Fruit fly (Drosophila melanogaster): ENCODE measurements around the gene CG15211.

CG15211 gene

DNA sequence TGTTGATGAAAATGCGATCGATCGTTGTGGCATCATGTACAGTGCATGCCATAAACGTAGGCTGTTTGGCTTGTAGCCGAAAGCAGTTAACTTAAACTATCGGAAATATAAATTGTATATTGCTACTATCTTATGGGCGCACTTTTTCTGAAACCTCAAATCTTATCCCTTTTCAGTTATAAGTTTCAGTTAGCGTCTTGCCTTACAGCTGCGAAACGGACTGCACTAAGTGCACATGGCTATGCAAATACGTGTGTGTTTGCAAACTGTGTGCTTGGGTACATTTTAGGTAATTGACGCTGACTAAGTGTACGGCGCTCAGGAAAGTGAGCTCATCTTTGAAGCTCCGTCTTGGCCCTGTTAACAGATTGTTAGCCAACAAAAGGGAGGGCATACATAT, 3.3 kb downstream of the CG15211 start (continued):
- TF ChIP-seq CG31441 (GFP tag; IDR thresholded peaks at IDR 0.05) (peak; percentile 39; the same call in 1 of the 2 replicates), CG14014 (GFP tag; IDR thresholded peaks at IDR 0.05) (peak; percentile 37; the same call in 1 of the 2 replicates), Tbp (GFP tag; optimal IDR thresholded peaks at IDR 0.05) (no peak), sens (GFP tag) (peak; percentile 66), CG10366 (GFP tag; IDR thresholded peaks at IDR 0.05) (peak; percentile 63), ato (GFP tag; IDR thresholded peaks at IDR 0.05; ENCODE audit: partially characterized antibody) (no peak), CG12155 (GFP tag; optimal IDR thresholded peaks at IDR 0.05) (no peak), CG7271 (tag; optimal IDR thresholded peaks at IDR 0.05) (no peak), CG14710 (tag; optimal IDR thresholded peaks at IDR 0.05) (no peak), usp (GFP tag; optimal IDR thresholded peaks at IDR 0.05) (no peak), CG43689 (GFP tag; IDR thresholded peaks at IDR 0.05) (0 out of 2 replicates have a peak, but pooled peaks have one; percentile 11), CG2875 (GFP tag; optimal IDR thresholded peaks at IDR 0.05) (no peak), bsh (GFP tag; optimal IDR thresholded peaks at IDR 0.05) (peak in 1 of 2 experiments; percentile 25), CG2889 (GFP tag; IDR thresholded peaks at IDR 0.05) (0 out of 3 replicates have a peak, but pooled peaks have one; percentile 30), CG15514 (GFP tag; optimal IDR thresholded peaks at IDR 0.05) (peak; percentile 4), CG10979 (tag; optimal IDR thresholded peaks at IDR 0.05) (peak; percentile 19), CG31365 (tag; optimal IDR thresholded peaks at IDR 0.05) (no peak), kah (GFP tag; optimal IDR thresholded peaks at IDR 0.05) (peak; percentile 36), scrt (GFP tag; optimal IDR thresholded peaks at IDR 0.05) (peak; percentile 16), tx (GFP tag; optimal IDR thresholded peaks at IDR 0.05) (no peak), odd (GFP tag; optimal IDR thresholded peaks at IDR 0.05) (peak; percentile 7), CG3407 (GFP tag; optimal IDR thresholded peaks at IDR 0.05) (peak; percentile 10), CG17359 (tag; optimal IDR thresholded peaks at IDR 0.05) (peak; percentile 63), NFAT (GFP tag; IDR thresholded peaks at IDR 0.05) (no peak), Doc2 (GFP tag; IDR thresholded peaks at IDR 0.05) (no peak), CG10267 (tag; optimal IDR thresholded peaks at IDR 0.05) (no peak), trh (GFP tag; optimal IDR thresholded peaks at IDR 0.05) (no peak), Antp (GFP tag; optimal IDR thresholded peaks at IDR 0.05) (peak; percentile 41), pum (GFP tag; optimal IDR thresholded peaks at IDR 0.05) (no peak), eve (GFP tag; optimal IDR thresholded peaks at IDR 0.05) (no peak), h (optimal IDR thresholded peaks at IDR 0.05) (no peak), H15 (GFP tag; IDR thresholded peaks at IDR 0.05) (peak; percentile 49; the same call in 1 of the 3 replicates), ro (GFP tag; IDR thresholded peaks at IDR 0.05) (0 out of 2 replicates have a peak, but pooled peaks have one; percentile 22), CG34224 (GFP tag; IDR thresholded peaks at IDR 0.05; ENCODE audit: partially characterized antibody) (no peak), ase (GFP tag; IDR thresholded peaks at IDR 0.05) (peak; percentile 65; the same call in 2 of the 3 replicates), otp (GFP tag; IDR thresholded peaks at IDR 0.05) (0 out of 3 replicates have a peak, but pooled peaks have one; percentile 44), Hr78 (GFP tag; optimal IDR thresholded peaks at IDR 0.05) (no peak), CG4404 (GFP tag; IDR thresholded peaks at IDR 0.05) (no peak), CG6791 (GFP tag; IDR thresholded peaks at IDR 0.05; ENCODE audit: partially characterized antibody) (no peak), Fer3 (tag; optimal IDR thresholded peaks at IDR 0.05) (peak; percentile 37), CG9609 (GFP tag; optimal IDR thresholded peaks at IDR 0.05) (peak; percentile 29), CG31388 (GFP tag; optimal IDR thresholded peaks at IDR 0.05) (no peak), Pdp1 (GFP tag; optimal IDR thresholded peaks at IDR 0.05) (peak in 1 of 2 experiments; percentile 23), CG18764 (GFP tag; optimal IDR thresholded peaks at IDR 0.05) (no peak), Hand (GFP tag; optimal IDR thresholded peaks at IDR 0.05) (no peak), wor (GFP tag; IDR thresholded peaks at IDR 0.05) (no peak), Optix (GFP tag; IDR thresholded peaks at IDR 0.05) (peak; percentile 49; the same call in 1 of the 3 replicates), CG11456 (GFP tag; IDR thresholded peaks at IDR 0.05) (peak; percentile 58; the same call in 1 of the 3 replicates), hkb (optimal IDR thresholded peaks at IDR 0.05) (no peak), hkb (GFP tag; IDR thresholded peaks at IDR 0.05) (peak; percentile 71), CG11695 (GFP tag; IDR thresholded peaks at IDR 0.05) (peak; percentile 87)
